Worm (Caenorhabditis elegans) whole organism, early embryonic: Measurements from ENCODE around the gene ZK616.2.

Source experiments
- B0310.2 ChIP-seq: sonication (generic microtip); optimal IDR thresholded peaks from 2 replicates; lab custom pipeline; 2016; ENCODE audit warnings: mild to moderate bottlenecking, missing genetic modification characterization, missing compliant biosample characterization
- F13C5.2 ChIP-seq: sonication (generic microtip); optimal IDR thresholded peaks from 2 replicates; lab custom pipeline; 2017; ENCODE audit warnings: mild to moderate bottlenecking, missing genetic modification characterization, inconsistent platforms, missing compliant biosample characterization
- aly-1 ChIP-seq: sonication (generic microtip); optimal IDR thresholded peaks from 2 replicates; lab custom pipeline; 2016; ENCODE audit warnings: missing genetic modification characterization, missing compliant biosample characterization
- ama-1 ChIP-seq: fragments of 150-350 bp; optimal IDR thresholded peaks from 2 replicates; lab custom pipeline; 2014
- ceh-13 ChIP-seq: fragments of 200-800 bp; sonication (Bioruptor generic); optimal IDR thresholded peaks from 2 replicates; lab custom pipeline; 2018; ENCODE audit warnings: mild to moderate bottlenecking, missing genetic modification characterization, missing compliant biosample characterization
- ceh-36 ChIP-seq: sonication (generic microtip); optimal IDR thresholded peaks from 2 replicates; lab custom pipeline; 2016; ENCODE audit warnings: missing genetic modification characterization, inconsistent platforms, missing compliant biosample characterization
- ets-7 ChIP-seq: sonication (generic microtip); optimal IDR thresholded peaks from 2 replicates; lab custom pipeline; 2016; ENCODE audit warnings: missing genotype, missing genetic modification characterization, missing compliant biosample characterization
- flt-1 ChIP-seq: fragments of 200-800 bp; sonication (Bioruptor generic); IDR thresholded peaks from 2 replicates; pipeline ENCODE4 v1.3.6; 2022; ENCODE audit warnings: missing genetic modification characterization, missing compliant biosample characterization
- hmbx-1 ChIP-seq: sonication (generic microtip); optimal IDR thresholded peaks from 2 replicates; lab custom pipeline; 2016; ENCODE audit warnings: mild to moderate bottlenecking, missing genetic modification characterization, missing compliant biosample characterization
- hmg-4 ChIP-seq: fragments of 200-800 bp; sonication (Bioruptor generic); optimal IDR thresholded peaks from 2 replicates; lab custom pipeline; 2018; ENCODE audit warnings: mild to moderate bottlenecking, missing genetic modification characterization, missing compliant biosample characterization
- hnd-1 ChIP-seq: sonication (generic microtip); optimal IDR thresholded peaks from 2 replicates; lab custom pipeline; 2016; ENCODE audit warnings: missing genetic modification characterization, missing compliant biosample characterization
- pes-1 ChIP-seq: fragments of 200-800 bp; sonication (Bioruptor generic); IDR thresholded peaks from 2 replicates; pipeline ENCODE4 v1.3.6; 2022; ENCODE audit warnings: missing genetic modification reagents, missing genetic modification characterization, missing compliant biosample characterization
- scrt-1 ChIP-seq: fragments of 200-800 bp; sonication (Bioruptor generic); IDR thresholded peaks from 2 replicates; pipeline ENCODE4 v1.3.6; 2022; ENCODE audit warnings: missing genetic modification characterization, missing compliant biosample characterization
- sea-1 ChIP-seq: fragments of 200-800 bp; sonication (Bioruptor generic); conservative IDR thresholded peaks from 2 replicates; pipeline ENCODE4 v1.3.6; 2022; ENCODE audit warnings: missing genetic modification characterization, missing compliant biosample characterization
- tbx-11 ChIP-seq: fragments of 200-800 bp; sonication (Bioruptor generic); IDR thresholded peaks from 2 replicates; pipeline ENCODE4 v1.3.6; 2022; ENCODE audit warnings: missing genetic modification characterization, missing compliant biosample characterization
- tbx-37 ChIP-seq: fragments of 200-800 bp; sonication (Bioruptor generic); conservative IDR thresholded peaks from 2 replicates; pipeline ENCODE4 v1.3.6; 2022; ENCODE audit warnings: missing genetic modification reagents, missing genetic modification characterization, missing compliant biosample characterization
- tra-4 ChIP-seq: sonication (generic microtip); optimal IDR thresholded peaks from 2 replicates; lab custom pipeline; 2017; ENCODE audit warnings: missing genetic modification characterization, missing compliant biosample characterization

The ZK616.2 gene

ce11 chrIV:5405345-5405744 is 7.7 kb downstream of the ZK616.2 start, which contains the start of gene ZK616.61:
TSS of gene ZK616.61 (plus strand) at chrIV:5405645.
- no peak for TF ChIP-seq B0310.2
- no peak for TF ChIP-seq tra-4 (tag; lab: Kevin White, UChicago)
- no peak for TF ChIP-seq ceh-13 (GFP tag; lab: Kevin White, UChicago)
- TF ChIP-seq F13C5.2 (tag; lab: Kevin White, UChicago): no peak
- no peak for TF ChIP-seq scrt-1
- no peak for TF ChIP-seq ama-1 (lab: Kevin White, UChicago)
- TF ChIP-seq ets-7 (tag; lab: Kevin White, UChicago): no peak
- TF ChIP-seq ceh-36 (tag; lab: Kevin White, UChicago): no peak
- no peak for TF ChIP-seq aly-1 (tag; lab: Kevin White, UChicago)
- no peak for TF ChIP-seq sea-1 (GFP tag; lab: Robert Waterston, UW)

ce11 chrIV:5409112-5409511 is 11.5 kb downstream of the ZK616.2 start:
- TF ChIP-seq flt-1 (GFP tag; lab: Robert Waterston, UW): no peak
- TF ChIP-seq ceh-36 (tag; lab: Kevin White, UChicago): no peak
- TF ChIP-seq aly-1 (tag; lab: Kevin White, UChicago): no peak
- no peak for TF ChIP-seq tra-4 (tag; lab: Kevin White, UChicago)

- no peak for TF ChIP-seq ama-1 (lab: Kevin White, UChicago)
- TF ChIP-seq tbx-11: no peak
- TF ChIP-seq aly-1 (tag; lab: Kevin White, UChicago): no peak
- no peak for TF ChIP-seq tra-4 (tag; lab: Kevin White, UChicago)
- TF ChIP-seq tbx-37 (GFP tag; lab: Robert Waterston, UW): no peak
- TF ChIP-seq ceh-13 (GFP tag; lab: Kevin White, UChicago): no peak
- TF ChIP-seq pes-1: no peak
- no peak for TF ChIP-seq F13C5.2 (tag; lab: Kevin White, UChicago)
- TF ChIP-seq ets-7 (tag; lab: Kevin White, UChicago): no peak
- TF ChIP-seq hmg-4 (GFP tag; lab: Kevin White, UChicago): no peak
- TF ChIP-seq sea-1 (GFP tag; lab: Robert Waterston, UW): no peak
- no peak for TF ChIP-seq hnd-1 (tag; lab: Kevin White, UChicago)
- TF ChIP-seq flt-1 (GFP tag; lab: Robert Waterston, UW): no peak
- TF ChIP-seq B0310.2: no peak
- no peak for TF ChIP-seq scrt-1
- TF ChIP-seq hmbx-1 (tag; lab: Kevin White, UChicago): no peak
- no peak for TF ChIP-seq ceh-36 (tag; lab: Kevin White, UChicago)
Observed at ce11 chrIV:5411120-5411519, 13.5 kb downstream of the ZK616.2 start, which contains the start of gene ZK616.65. TSS of gene ZK616.65 (minus strand) at chrIV:5411220.

DNA sequence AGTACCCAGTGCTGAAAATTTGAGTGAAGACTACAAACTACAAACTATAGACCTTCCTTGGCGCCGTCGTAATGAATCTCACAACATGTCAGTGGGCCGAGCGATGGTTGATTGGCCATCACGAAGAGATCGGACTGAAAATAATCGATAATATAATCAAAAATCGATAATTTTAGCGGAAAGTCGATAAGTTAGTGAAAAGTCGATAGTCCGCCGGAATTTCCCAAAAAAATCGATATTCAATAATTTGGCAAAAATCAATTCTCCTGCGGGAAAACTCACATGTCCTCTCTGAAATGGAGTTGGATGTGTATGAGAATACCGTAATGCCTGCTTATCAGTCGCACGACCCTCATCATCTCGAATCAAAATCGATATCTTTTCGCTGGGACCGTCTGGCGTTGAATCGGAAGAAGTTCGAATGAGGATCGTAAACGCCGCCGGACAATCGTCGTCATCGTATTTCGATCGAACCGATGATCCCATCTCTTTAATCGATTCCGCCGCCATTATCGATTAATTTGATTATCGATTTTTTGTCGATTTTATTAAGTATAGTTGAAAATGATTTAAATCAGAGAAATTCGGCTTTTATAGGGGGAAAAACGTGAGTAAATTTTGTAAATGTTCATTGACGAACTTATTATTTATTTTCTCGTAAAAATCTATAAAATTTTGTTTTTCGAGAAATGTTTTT is 14.2 kb downstream of the ZK616.2 start, which contains the start of gene ZK616.8:
TSS of gene ZK616.8 (minus strand) at position 553 of the 697 bp plus-strand sequence.
- no peak for TF ChIP-seq aly-1 (tag; lab: Kevin White, UChicago)
- TF ChIP-seq hmbx-1 (tag; lab: Kevin White, UChicago): no peak
- TF ChIP-seq tbx-37 (GFP tag; lab: Robert Waterston, UW): no peak
- TF ChIP-seq ceh-36 (tag; lab: Kevin White, UChicago): no peak
- TF ChIP-seq F13C5.2 (tag; lab: Kevin White, UChicago): no peak
- TF ChIP-seq flt-1 (GFP tag; lab: Robert Waterston, UW): no peak
- TF ChIP-seq hmg-4 (GFP tag; lab: Kevin White, UChicago): no peak
- no peak for TF ChIP-seq ets-7 (tag; lab: Kevin White, UChicago)
- no peak for TF ChIP-seq ama-1 (lab: Kevin White, UChicago)
- no peak for TF ChIP-seq tra-4 (tag; lab: Kevin White, UChicago)
- no peak for TF ChIP-seq pes-1
- TF ChIP-seq tbx-11: no peak
- TF ChIP-seq B0310.2: no peak

- TF ChIP-seq flt-1 (GFP tag; lab: Robert Waterston, UW): no peak
- no peak for TF ChIP-seq ets-7 (tag; lab: Kevin White, UChicago)
- TF ChIP-seq ceh-13 (GFP tag; lab: Kevin White, UChicago): no peak
- no peak for TF ChIP-seq hmg-4 (GFP tag; lab: Kevin White, UChicago)
- TF ChIP-seq F13C5.2 (tag; lab: Kevin White, UChicago): no peak
- no peak for TF ChIP-seq aly-1 (tag; lab: Kevin White, UChicago)
- no peak for TF ChIP-seq pes-1
- no peak for TF ChIP-seq hnd-1 (tag; lab: Kevin White, UChicago)
- TF ChIP-seq ama-1 (lab: Kevin White, UChicago): no peak
- TF ChIP-seq tbx-11: no peak
- TF ChIP-seq sea-1 (GFP tag; lab: Robert Waterston, UW): no peak
- TF ChIP-seq tra-4 (tag; lab: Kevin White, UChicago): no peak
- no peak for TF ChIP-seq tbx-37 (GFP tag; lab: Robert Waterston, UW)
- TF ChIP-seq ceh-36 (tag; lab: Kevin White, UChicago): no peak
- TF ChIP-seq B0310.2: no peak
- no peak for TF ChIP-seq scrt-1
- no peak for TF ChIP-seq hmbx-1 (tag; lab: Kevin White, UChicago)
Observed at ce11 chrIV:5415696-5416095, 18.1 kb downstream of the ZK616.2 start, which contains the start of gene spp-7. TSS of gene spp-7 (minus strand) at chrIV:5415796.

ce11 chrIV:5419122-5419521 is 21.5 kb downstream of the ZK616.2 start, which contains the start of gene ehn-3:
TSS of gene ehn-3 (minus strand) at chrIV:5419222.
- TF ChIP-seq hmg-4 (GFP tag; lab: Kevin White, UChicago) (no peak), ets-7 (tag; lab: Kevin White, UChicago) (no peak), tbx-11 (no peak), F13C5.2 (tag; lab: Kevin White, UChicago) (no peak), ama-1 (lab: Kevin White, UChicago) (no peak), tra-4 (tag; lab: Kevin White, UChicago) (no peak), tbx-37 (GFP tag; lab: Robert Waterston, UW) (no peak), hnd-1 (tag; lab: Kevin White, UChicago) (no peak), hmbx-1 (tag; lab: Kevin White, UChicago) (no peak), aly-1 (tag; lab: Kevin White, UChicago) (no peak), ceh-13 (GFP tag; lab: Kevin White, UChicago) (no peak), sea-1 (GFP tag; lab: Robert Waterston, UW) (no peak), scrt-1 (no peak), flt-1 (GFP tag; lab: Robert Waterston, UW) (no peak), B0310.2 (no peak), pes-1 (no peak), ceh-36 (tag; lab: Kevin White, UChicago) (no peak)
